Worm (Caenorhabditis elegans) whole organism, early embryonic: ENCODE measurements around the gene srx-1.

Experiments
- B0310.2 ChIP-seq: sonication (generic microtip); optimal IDR thresholded peaks from 2 replicates; lab custom pipeline; 2016; ENCODE audit warnings: mild to moderate bottlenecking, missing genetic modification characterization, missing compliant biosample characterization
- F13C5.2 ChIP-seq: sonication (generic microtip); optimal IDR thresholded peaks from 2 replicates; lab custom pipeline; 2017; ENCODE audit warnings: mild to moderate bottlenecking, missing genetic modification characterization, inconsistent platforms, missing compliant biosample characterization
- aly-1 ChIP-seq: sonication (generic microtip); optimal IDR thresholded peaks from 2 replicates; lab custom pipeline; 2016; ENCODE audit warnings: missing genetic modification characterization, missing compliant biosample characterization
- ama-1 ChIP-seq: fragments of 150-350 bp; optimal IDR thresholded peaks from 2 replicates; lab custom pipeline; 2014
- ceh-13 ChIP-seq: fragments of 200-800 bp; sonication (Bioruptor generic); optimal IDR thresholded peaks from 2 replicates; lab custom pipeline; 2018; ENCODE audit warnings: mild to moderate bottlenecking, missing genetic modification characterization, missing compliant biosample characterization
- ceh-36 ChIP-seq: sonication (generic microtip); optimal IDR thresholded peaks from 2 replicates; lab custom pipeline; 2016; ENCODE audit warnings: missing genetic modification characterization, inconsistent platforms, missing compliant biosample characterization
- ets-7 ChIP-seq: sonication (generic microtip); optimal IDR thresholded peaks from 2 replicates; lab custom pipeline; 2016; ENCODE audit warnings: missing genotype, missing genetic modification characterization, missing compliant biosample characterization
- flt-1 ChIP-seq: fragments of 200-800 bp; sonication (Bioruptor generic); IDR thresholded peaks from 2 replicates; pipeline ENCODE4 v1.3.6; 2022; ENCODE audit warnings: missing genetic modification characterization, missing compliant biosample characterization
- hmbx-1 ChIP-seq: sonication (generic microtip); optimal IDR thresholded peaks from 2 replicates; lab custom pipeline; 2016; ENCODE audit warnings: mild to moderate bottlenecking, missing genetic modification characterization, missing compliant biosample characterization
- hmg-4 ChIP-seq: fragments of 200-800 bp; sonication (Bioruptor generic); optimal IDR thresholded peaks from 2 replicates; lab custom pipeline; 2018; ENCODE audit warnings: mild to moderate bottlenecking, missing genetic modification characterization, missing compliant biosample characterization
- hnd-1 ChIP-seq: sonication (generic microtip); optimal IDR thresholded peaks from 2 replicates; lab custom pipeline; 2016; ENCODE audit warnings: missing genetic modification characterization, missing compliant biosample characterization
- pes-1 ChIP-seq: fragments of 200-800 bp; sonication (Bioruptor generic); IDR thresholded peaks from 2 replicates; pipeline ENCODE4 v1.3.6; 2022; ENCODE audit warnings: missing genetic modification reagents, missing genetic modification characterization, missing compliant biosample characterization
- scrt-1 ChIP-seq: fragments of 200-800 bp; sonication (Bioruptor generic); IDR thresholded peaks from 2 replicates; pipeline ENCODE4 v1.3.6; 2022; ENCODE audit warnings: missing genetic modification characterization, missing compliant biosample characterization
- sea-1 ChIP-seq: fragments of 200-800 bp; sonication (Bioruptor generic); conservative IDR thresholded peaks from 2 replicates; pipeline ENCODE4 v1.3.6; 2022; ENCODE audit warnings: missing genetic modification characterization, missing compliant biosample characterization
- tbx-11 ChIP-seq: fragments of 200-800 bp; sonication (Bioruptor generic); IDR thresholded peaks from 2 replicates; pipeline ENCODE4 v1.3.6; 2022; ENCODE audit warnings: missing genetic modification characterization, missing compliant biosample characterization
- tbx-37 ChIP-seq: fragments of 200-800 bp; sonication (Bioruptor generic); conservative IDR thresholded peaks from 2 replicates; pipeline ENCODE4 v1.3.6; 2022; ENCODE audit warnings: missing genetic modification reagents, missing genetic modification characterization, missing compliant biosample characterization
- tra-4 ChIP-seq: sonication (generic microtip); optimal IDR thresholded peaks from 2 replicates; lab custom pipeline; 2017; ENCODE audit warnings: missing genetic modification characterization, missing compliant biosample characterization

Gene srx-1

ce11 chrV:9003291-9003690, at the start of gene srx-1:
Gene srx-1 (plus strand): TSS chrV:9003672.
- no peak for TF ChIP-seq pes-1 (GFP tag; lab: Robert Waterston, UW)
- TF ChIP-seq hmg-4 (GFP tag; lab: Kevin White, UChicago), result no peak
- TF ChIP-seq sea-1, result no peak
- no peak for TF ChIP-seq ets-7 (tag; lab: Kevin White, UChicago)
- no peak for TF ChIP-seq B0310.2 (tag; lab: Kevin White, UChicago)
- no peak for TF ChIP-seq aly-1 (tag; lab: Kevin White, UChicago)
- no peak for TF ChIP-seq tbx-37
- TF ChIP-seq scrt-1, result no peak
- no peak for TF ChIP-seq flt-1 (GFP tag; lab: Robert Waterston, UW)
- no peak for TF ChIP-seq ama-1 (lab: Kevin White, UChicago)
- TF ChIP-seq F13C5.2, result no peak
- TF ChIP-seq hmbx-1, result no peak
- TF ChIP-seq tbx-11, result no peak
- TF ChIP-seq hnd-1 (tag; lab: Kevin White, UChicago), result no peak
- TF ChIP-seq ceh-13 (GFP tag; lab: Kevin White, UChicago), result no peak
- no peak for TF ChIP-seq tra-4 (tag; lab: Kevin White, UChicago)
- no peak for TF ChIP-seq ceh-36

ce11 chrV:8956387-8957095, 46.9 kb upstream of the srx-1 start, which contains the start of gene ttc-17:
Gene ttc-17 (plus strand): TSS chrV:8957045.
- TF ChIP-seq tbx-11 (no peak), sea-1 (no peak), ceh-36 (no peak), hnd-1 (tag; lab: Kevin White, UChicago) (no peak), F13C5.2 (no peak), tra-4 (tag; lab: Kevin White, UChicago) (no peak), tbx-37 (no peak), scrt-1 (no peak), hmg-4 (GFP tag; lab: Kevin White, UChicago) (no peak), aly-1 (tag; lab: Kevin White, UChicago) (no peak), pes-1 (GFP tag; lab: Robert Waterston, UW) (no peak), ets-7 (tag; lab: Kevin White, UChicago) (no peak), ama-1 (lab: Kevin White, UChicago) (no peak)

- no peak for TF ChIP-seq ceh-36
- TF ChIP-seq tbx-11, result no peak
- no peak for TF ChIP-seq ceh-13 (GFP tag; lab: Kevin White, UChicago)
- no peak for TF ChIP-seq ama-1 (lab: Kevin White, UChicago)
- TF ChIP-seq flt-1 (GFP tag; lab: Robert Waterston, UW), result no peak
- TF ChIP-seq hnd-1 (tag; lab: Kevin White, UChicago), result no peak
- no peak for TF ChIP-seq hmbx-1
- no peak for TF ChIP-seq tbx-37
- no peak for TF ChIP-seq tra-4 (tag; lab: Kevin White, UChicago)
- TF ChIP-seq aly-1 (tag; lab: Kevin White, UChicago), result no peak
- TF ChIP-seq sea-1, result no peak
- TF ChIP-seq ets-7 (tag; lab: Kevin White, UChicago), result no peak
- TF ChIP-seq F13C5.2, result no peak
- no peak for TF ChIP-seq B0310.2 (tag; lab: Kevin White, UChicago)
- TF ChIP-seq scrt-1, result no peak
- no peak for TF ChIP-seq pes-1 (GFP tag; lab: Robert Waterston, UW)
- no peak for TF ChIP-seq hmg-4 (GFP tag; lab: Kevin White, UChicago)
These were observed 39.3 kb upstream of the srx-1 start, which contains the start of gene nhr-44 for ce11 chrV:8964055-8964758. Gene nhr-44 (minus strand): TSS chrV:8964105.

- no peak for TF ChIP-seq ama-1 (lab: Kevin White, UChicago)
These were observed 37.4 kb upstream of the srx-1 start, which contains the start of gene nhr-219 for ce11 chrV:8966086-8966485. Gene nhr-219 (minus strand): TSS chrV:8966186.

ce11 chrV:8972271-8972670, 31.2 kb upstream of the srx-1 start, which contains the start of gene nhr-195:
Gene nhr-195 (minus strand): TSS chrV:8972371.
- TF ChIP-seq ceh-13 (GFP tag; lab: Kevin White, UChicago) (no peak), scrt-1 (no peak), tra-4 (tag; lab: Kevin White, UChicago) (no peak), ama-1 (lab: Kevin White, UChicago) (no peak), ets-7 (tag; lab: Kevin White, UChicago) (no peak), pes-1 (GFP tag; lab: Robert Waterston, UW) (no peak), tbx-37 (no peak), tbx-11 (no peak), aly-1 (tag; lab: Kevin White, UChicago) (no peak), ceh-36 (no peak), hmbx-1 (no peak), hmg-4 (GFP tag; lab: Kevin White, UChicago) (no peak), F13C5.2 (no peak), hnd-1 (tag; lab: Kevin White, UChicago) (no peak), B0310.2 (tag; lab: Kevin White, UChicago) (no peak), sea-1 (no peak), flt-1 (GFP tag; lab: Robert Waterston, UW) (no peak)

ce11 chrV:8974889-8975422, 28.5 kb upstream of the srx-1 start, which contains the start of gene nhr-143:
Gene nhr-143 (minus strand): TSS chrV:8974939.
- TF ChIP-seq tra-4 (tag; lab: Kevin White, UChicago) (no peak), pes-1 (GFP tag; lab: Robert Waterston, UW) (no peak)

ce11 chrV:8977895-8978294, 25.6 kb upstream of the srx-1 start:
- TF ChIP-seq B0310.2 (tag; lab: Kevin White, UChicago) (no peak), tbx-37 (no peak), sea-1 (no peak), hmg-4 (GFP tag; lab: Kevin White, UChicago) (no peak), ceh-13 (GFP tag; lab: Kevin White, UChicago) (no peak), tra-4 (tag; lab: Kevin White, UChicago) (no peak), hnd-1 (tag; lab: Kevin White, UChicago) (no peak), pes-1 (GFP tag; lab: Robert Waterston, UW) (no peak), ama-1 (lab: Kevin White, UChicago) (no peak), tbx-11 (no peak), aly-1 (tag; lab: Kevin White, UChicago) (no peak), flt-1 (GFP tag; lab: Robert Waterston, UW) (no peak), F13C5.2 (no peak), scrt-1 (no peak), hmbx-1 (no peak), ceh-36 (no peak), ets-7 (tag; lab: Kevin White, UChicago) (no peak)
